Fruit fly (Drosophila melanogaster) whole organism, embryonic: ENCODE results near the gene CG1317.

Experiments used
- Abd-B ChIP-seq: fragments of 200-800 bp; sonication (Bioruptor generic); optimal IDR thresholded peaks from 2 replicates; lab custom pipeline; 2018; ENCODE audit warnings: missing biosample characterization, mild to moderate bottlenecking, missing genetic modification characterization, moderate library complexity
- Blimp-1 ChIP-seq: fragments of 200-800 bp; sonication (Bioruptor generic); optimal IDR thresholded peaks from 3 replicates; lab custom pipeline; 2018; ENCODE audit warnings: missing biosample characterization, missing genetic modification characterization, mild to moderate bottlenecking, moderate library complexity, missing genetic modification reagents
- BtbVII ChIP-seq: fragments of 200-800 bp; sonication (Bioruptor generic); optimal IDR thresholded peaks from 3 replicates; lab custom pipeline; 2017; ENCODE audit warnings: missing biosample characterization, mild to moderate bottlenecking, missing genetic modification characterization
- CG10274 ChIP-seq: fragments of 200-800 bp; sonication (Bioruptor generic); optimal IDR thresholded peaks from 3 replicates; lab custom pipeline; 2017; ENCODE audit warnings: missing biosample characterization, mild to moderate bottlenecking, missing genetic modification characterization
- CG10654 ChIP-seq: fragments of 200-800 bp; sonication (Bioruptor generic); optimal IDR thresholded peaks from 2 replicates; lab custom pipeline; 2016; ENCODE audit warnings: missing biosample characterization, missing genetic modification characterization
- CG10959 ChIP-seq: fragments of 200-800 bp; sonication (Bioruptor generic); IDR thresholded peaks from 2 replicates; pipeline ENCODE4 v1.3.6; 2022; ENCODE audit warnings: missing biosample characterization, missing genetic modification characterization
- CG11696 ChIP-seq: fragments of 200-800 bp; sonication (Bioruptor generic); IDR thresholded peaks from 2 replicates; pipeline ENCODE4 v1.3.6; 2022; ENCODE audit warnings: missing biosample characterization, missing genetic modification characterization
- CG13296 ChIP-seq: fragments of 200-800 bp; sonication (Bioruptor generic); optimal IDR thresholded peaks from 3 replicates; lab custom pipeline; 2018; ENCODE audit warnings: missing biosample characterization, mild to moderate bottlenecking, missing genetic modification characterization
- CG14014 ChIP-seq: fragments of 200-800 bp; sonication (Bioruptor generic); IDR thresholded peaks from 2 replicates; pipeline ENCODE4 v1.3.6; 2022; ENCODE audit warnings: missing biosample characterization, missing genetic modification characterization
- CG16863 ChIP-seq: fragments of 200-800 bp; sonication (Bioruptor generic); optimal IDR thresholded peaks from 3 replicates; lab custom pipeline; 2016; ENCODE audit warnings: missing biosample characterization, missing genetic modification characterization
- CG17186 ChIP-seq: fragments of 200-800 bp; sonication (Bioruptor generic); optimal IDR thresholded peaks from 3 replicates; lab custom pipeline; 2017; ENCODE audit warnings: missing biosample characterization, missing genetic modification reagents, missing genetic modification characterization
- CG3407 ChIP-seq: fragments of 200-800 bp; sonication (Bioruptor generic); optimal IDR thresholded peaks from 2 replicates; lab custom pipeline; 2018; ENCODE audit warnings: missing biosample characterization, mild to moderate bottlenecking, missing genetic modification characterization
- CG5180 ChIP-seq: fragments of 200-800 bp; sonication (Bioruptor generic); optimal IDR thresholded peaks from 3 replicates; lab custom pipeline; 2017; ENCODE audit warnings: missing biosample characterization, missing genetic modification characterization, mild to moderate bottlenecking, moderate library complexity, missing genetic modification reagents
- CG6689 ChIP-seq: fragments of 200-800 bp; sonication (Bioruptor generic); IDR thresholded peaks from 2 replicates; pipeline ENCODE4 v1.3.6; 2022; ENCODE audit warnings: missing biosample characterization, missing genetic modification characterization
- CG6854 ChIP-seq: fragments of 200-800 bp; sonication (Bioruptor generic); optimal IDR thresholded peaks from 3 replicates; lab custom pipeline; 2017; ENCODE audit warnings: missing biosample characterization, mild to moderate bottlenecking, missing genetic modification characterization
- CG7372 ChIP-seq: fragments of 200-800 bp; sonication (Bioruptor generic); IDR thresholded peaks from 2 replicates; pipeline ENCODE4 v1.3.6; 2022; ENCODE audit warnings: missing biosample characterization, missing genetic modification characterization
- CG7556 ChIP-seq: fragments of 200-800 bp; sonication (Bioruptor generic); optimal IDR thresholded peaks from 2 replicates; lab custom pipeline; 2017; ENCODE audit warnings: missing biosample characterization, mild to moderate bottlenecking, missing genetic modification characterization
- CG8924 ChIP-seq: fragments of 200-800 bp; optimal IDR thresholded peaks from 3 replicates; lab custom pipeline; 2019; ENCODE audit warnings: missing biosample characterization, mild to moderate bottlenecking, missing genetic modification characterization, moderate library complexity
- CG9817 ChIP-seq: fragments of 200-800 bp; sonication (Bioruptor generic); optimal IDR thresholded peaks from 2 replicates; lab custom pipeline; 2018; ENCODE audit warnings: missing biosample characterization, mild to moderate bottlenecking, missing genetic modification characterization, moderate library complexity
- D19A ChIP-seq: fragments of 200-800 bp; optimal IDR thresholded peaks from 3 replicates; lab custom pipeline; 2019; ENCODE audit warnings: missing biosample characterization, mild to moderate bottlenecking, missing genetic modification characterization, moderate library complexity
- Dll ChIP-seq: fragments of 200-800 bp; sonication (Bioruptor generic); IDR thresholded peaks from 4 replicates; pipeline ENCODE4 v1.3.6; 2022; ENCODE audit warnings: missing biosample characterization, missing genetic modification characterization; ENCODE audit not compliant: partially characterized antibody
- Doc2 ChIP-seq: fragments of 200-800 bp; sonication (Bioruptor generic); IDR thresholded peaks from 2 replicates; pipeline ENCODE4 v1.3.6; 2022; ENCODE audit warnings: missing biosample characterization, missing genetic modification characterization
- GATAe ChIP-seq: fragments of 200-800 bp; sonication (Bioruptor generic); conservative IDR thresholded peaks from 2 replicates; pipeline ENCODE4 v1.3.6; 2022; ENCODE audit warnings: missing biosample characterization, missing genetic modification characterization
- Hmx ChIP-seq: fragments of 200-800 bp; sonication (Bioruptor generic); optimal IDR thresholded peaks from 2 replicates; lab custom pipeline; 2016; ENCODE audit warnings: missing biosample characterization, missing genetic modification characterization
- Hr78 ChIP-seq, 2 experiments: fragments of 200-800 bp in 1 of 2; fragments of >200 bp in 1 of 2; sonication (Bioruptor generic) in 1 of 2; optimal IDR thresholded peaks; 2 replicates each; lab custom pipeline; 2017 to 2019; ENCODE audit warnings: missing biosample characterization in 2 of 2, missing genetic modification characterization in 2 of 2, mild to moderate bottlenecking in 1 of 2, moderate library complexity in 1 of 2
- MBD-R2 ChIP-seq: fragments of 200-800 bp; sonication (Bioruptor generic); IDR thresholded peaks from 2 replicates; pipeline ENCODE4 v1.3.6; 2022; ENCODE audit warnings: missing biosample characterization, missing genetic modification characterization
- Ptx1 ChIP-seq: fragments of 200-800 bp; sonication (Bioruptor generic); IDR thresholded peaks from 2 replicates; pipeline ENCODE4 v1.3.6; 2022; ENCODE audit warnings: missing biosample characterization, missing genetic modification characterization
- Rx ChIP-seq: fragments of 200-800 bp; sonication (Bioruptor generic); IDR thresholded peaks from 2 replicates; pipeline ENCODE4 v1.3.6; 2022; ENCODE audit warnings: missing biosample characterization, missing genetic modification characterization
- aop ChIP-seq: fragments of 200-800 bp; sonication (Bioruptor generic); IDR thresholded peaks from 2 replicates; pipeline ENCODE4 v1.3.6; 2022; ENCODE audit warnings: missing biosample characterization, missing genetic modification characterization
- ara ChIP-seq: fragments of 200-800 bp; sonication (Bioruptor generic); IDR thresholded peaks from 2 replicates; pipeline ENCODE4 v1.3.6; 2022; ENCODE audit warnings: missing biosample characterization, missing genetic modification characterization
- chif ChIP-seq, 2 experiments: fragments of 200-800 bp; sonication (Bioruptor generic); optimal IDR thresholded peaks; 3 replicates each; lab custom pipeline; 2016; ENCODE audit warnings: missing biosample characterization in 2 of 2, missing genetic modification characterization in 2 of 2
- ci ChIP-seq: fragments of 200-800 bp; sonication (Bioruptor generic); IDR thresholded peaks from 3 replicates; pipeline ENCODE4 v1.3.6; 2022; ENCODE audit warnings: missing biosample characterization, missing genetic modification characterization
- dimm ChIP-seq: fragments of 200-800 bp; sonication (Bioruptor generic); IDR thresholded peaks from 2 replicates; pipeline ENCODE4 v1.3.6; 2022; ENCODE audit warnings: missing biosample characterization, missing genetic modification characterization
- dmrt11E ChIP-seq: fragments of 200-800 bp; sonication (Bioruptor generic); optimal IDR thresholded peaks from 3 replicates; lab custom pipeline; 2018; ENCODE audit warnings: missing biosample characterization, mild to moderate bottlenecking, missing genetic modification characterization, moderate library complexity
- dpn ChIP-seq, 2 experiments: fragments of 200-800 bp; sonication (Bioruptor generic); optimal IDR thresholded peaks; 3 replicates each; lab custom pipeline; 2016; ENCODE audit warnings: missing biosample characterization in 2 of 2, missing genetic modification characterization in 2 of 2
- en ChIP-seq: fragments of 200-800 bp; sonication (Bioruptor generic); optimal IDR thresholded peaks from 2 replicates; lab custom pipeline; 2016; ENCODE audit warnings: missing biosample characterization, missing genetic modification characterization
- fd102C ChIP-seq: fragments of 200-800 bp; sonication (Bioruptor generic); optimal IDR thresholded peaks from 2 replicates; lab custom pipeline; 2018; ENCODE audit warnings: missing biosample characterization, mild to moderate bottlenecking, missing genetic modification characterization, moderate library complexity
- her ChIP-seq: fragments of 200-800 bp; sonication (Bioruptor generic); optimal IDR thresholded peaks from 2 replicates; lab custom pipeline; 2016; ENCODE audit warnings: missing biosample characterization, missing genetic modification characterization
- ind ChIP-seq: fragments of 200-800 bp; sonication (Bioruptor generic); optimal IDR thresholded peaks from 3 replicates; lab custom pipeline; 2016; ENCODE audit warnings: missing biosample characterization, missing genetic modification characterization
- lab ChIP-seq: fragments of 200-800 bp; sonication (Bioruptor generic); optimal IDR thresholded peaks from 3 replicates; lab custom pipeline; 2017; ENCODE audit warnings: missing biosample characterization, missing genetic modification characterization, mild to moderate bottlenecking, moderate library complexity, missing genetic modification reagents
- nerfin-1 ChIP-seq: fragments of 200-800 bp; sonication (Bioruptor generic); optimal IDR thresholded peaks from 3 replicates; lab custom pipeline; 2019; ENCODE audit warnings: missing biosample characterization, mild to moderate bottlenecking, missing genetic modification characterization, moderate library complexity
- nerfin-2 ChIP-seq: fragments of 200-800 bp; sonication (Bioruptor generic); IDR thresholded peaks from 2 replicates; pipeline ENCODE4 v1.3.6; 2022; ENCODE audit warnings: missing biosample characterization, missing genetic modification characterization; ENCODE audit not compliant: partially characterized antibody
- pb ChIP-seq: fragments of 200-800 bp; sonication (Bioruptor generic); optimal IDR thresholded peaks from 3 replicates; lab custom pipeline; 2016; ENCODE audit warnings: missing biosample characterization, missing genetic modification characterization
- pfk ChIP-seq: fragments of 200-800 bp; sonication (Bioruptor generic); optimal IDR thresholded peaks from 2 replicates; lab custom pipeline; 2018; ENCODE audit warnings: missing biosample characterization, mild to moderate bottlenecking, missing genetic modification characterization, moderate library complexity
- ro ChIP-seq: fragments of 200-800 bp; sonication (Bioruptor generic); IDR thresholded peaks from 2 replicates; pipeline ENCODE4 v1.3.6; 2022; ENCODE audit warnings: missing biosample characterization, missing genetic modification characterization
- seq ChIP-seq: fragments of 200-800 bp; sonication (Bioruptor generic); IDR thresholded peaks from 2 replicates; pipeline ENCODE4 v1.3.6; 2022; ENCODE audit warnings: missing biosample characterization, missing genetic modification characterization
- sisA ChIP-seq: fragments of 200-800 bp; sonication (Bioruptor generic); IDR thresholded peaks from 2 replicates; pipeline ENCODE4 v1.3.6; 2022; ENCODE audit warnings: missing biosample characterization, missing genetic modification characterization
- trh ChIP-seq: fragments of 200-800 bp; sonication (Bioruptor generic); optimal IDR thresholded peaks from 2 replicates; lab custom pipeline; 2016; ENCODE audit warnings: missing biosample characterization, missing genetic modification characterization
- zen2 ChIP-seq: fragments of 200-800 bp; sonication (Bioruptor generic); IDR thresholded peaks from 3 replicates; pipeline ENCODE4 v1.3.6; 2022; ENCODE audit warnings: missing biosample characterization, missing genetic modification characterization; ENCODE audit not compliant: partially characterized antibody

Gene CG1317

DNA sequence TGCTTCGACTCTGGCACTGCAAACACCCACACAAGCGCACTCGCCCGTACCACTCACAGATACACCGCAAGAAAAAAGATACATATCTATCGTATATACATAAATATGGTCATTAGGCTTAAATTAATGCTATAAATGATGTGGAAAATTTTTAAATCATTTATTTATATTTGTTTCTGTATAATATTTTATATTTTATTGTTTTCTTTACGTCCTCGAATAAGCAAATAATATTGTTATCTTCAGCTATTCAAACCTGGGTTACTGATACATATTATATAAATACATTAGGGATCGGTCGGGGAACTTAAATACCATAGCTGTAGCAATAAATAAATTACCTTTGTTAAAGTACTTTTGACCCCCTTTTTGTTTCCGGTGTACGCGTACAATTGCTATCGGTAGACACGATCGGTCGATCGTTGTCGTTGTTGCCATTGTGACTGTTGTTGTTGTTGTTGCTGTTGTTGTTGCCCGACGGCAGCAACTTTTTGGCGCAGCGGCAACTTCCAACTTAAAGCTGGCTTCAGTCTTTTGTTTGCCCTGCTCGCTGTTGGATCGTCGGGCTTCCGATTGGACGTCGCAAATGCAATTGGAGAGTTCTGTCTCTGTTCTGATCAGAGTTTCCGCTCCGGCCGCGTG, 45.8 kb upstream of the CG1317 start (continued):
- TF ChIP-seq CG16863 (GFP tag; lab: Kevin White, UChicago), result no peak
- TF ChIP-seq CG7556 (GFP tag; lab: Kevin White, UChicago), result peak; percentile 87
- no peak for TF ChIP-seq pfk (GFP tag; lab: Kevin White, UChicago)
- peak; percentile 62 for TF ChIP-seq CG10274
- peak; percentile 83 for TF ChIP-seq Ptx1
- 0 out of 2 replicates have a peak, but pooled peaks have one; percentile 19 for TF ChIP-seq CG14014 (GFP tag; lab: Robert Waterston, UW)
- peak; percentile 56 for TF ChIP-seq CG3407 (GFP tag; lab: Kevin White, UChicago)
- no peak for TF ChIP-seq dimm
- TF ChIP-seq Hmx (GFP tag; lab: Kevin White, UChicago), result no peak
- peak; percentile 68 for TF ChIP-seq Abd-B (GFP tag; lab: Kevin White, UChicago)
- TF ChIP-seq dpn (GFP tag; optimal IDR thresholded peaks at IDR 0.05; lab: Kevin White, UChicago), result peak; percentile 32 to 70
- TF ChIP-seq dmrt11E (tag; lab: Kevin White, UChicago), result peak; percentile 47
- peak; percentile 70 for TF ChIP-seq Blimp-1 (GFP tag; lab: Kevin White, UChicago)
- TF ChIP-seq CG11696, result no peak
- TF ChIP-seq aop, result no peak
- peak; percentile 61 for TF ChIP-seq CG9817
- no peak for TF ChIP-seq Dll
- no peak for TF ChIP-seq Doc2 (GFP tag; lab: Robert Waterston, UW)
- no peak for TF ChIP-seq her (GFP tag; lab: Kevin White, UChicago)
- TF ChIP-seq CG17186 (GFP tag; lab: Kevin White, UChicago), result no peak
- peak; percentile 81 for TF ChIP-seq lab (GFP tag; lab: Kevin White, UChicago)
- TF ChIP-seq trh, result no peak
- TF ChIP-seq chif (GFP tag; optimal IDR thresholded peaks at IDR 0.05; lab: Kevin White, UChicago), result peak in 1 of 2 experiments; percentile 15
- TF ChIP-seq ind, result peak; percentile 69
- TF ChIP-seq CG13296 (GFP tag; lab: Kevin White, UChicago), result peak; percentile 81
- TF ChIP-seq fd102C (GFP tag; lab: Kevin White, UChicago), result no peak
- TF ChIP-seq GATAe, result no peak
- TF ChIP-seq sisA, result peak; percentile 57; the same call in 1 of the 2 replicates
- TF ChIP-seq CG10959 (GFP tag; lab: Robert Waterston, UW), result no peak
- TF ChIP-seq CG6689 (GFP tag; lab: Robert Waterston, UW), result peak; percentile 61
- peak in 1 of 2 experiments; percentile 71 for TF ChIP-seq Hr78 (GFP tag; optimal IDR thresholded peaks at IDR 0.05; lab: Kevin White, UChicago)
- 0 out of 2 replicates have a peak, but pooled peaks have one; percentile 28 for TF ChIP-seq CG7372 (GFP tag; lab: Robert Waterston, UW)
- TF ChIP-seq Rx (GFP tag; lab: Robert Waterston, UW), result 0 out of 2 replicates have a peak, but pooled peaks have one; percentile 42
- peak; percentile 51 for TF ChIP-seq CG10654 (GFP tag; lab: Kevin White, UChicago)
- no peak for TF ChIP-seq pb (GFP tag; lab: Kevin White, UChicago)
- TF ChIP-seq nerfin-2, result no peak
- peak; percentile 75 for TF ChIP-seq BtbVII
- TF ChIP-seq nerfin-1 (tag; lab: Kevin White, UChicago), result peak; percentile 73
- no peak for TF ChIP-seq ro (GFP tag; lab: Robert Waterston, UW)
- TF ChIP-seq en, result no peak
- peak; percentile 83 for TF ChIP-seq CG8924 (tag; lab: Kevin White, UChicago)
- TF ChIP-seq seq (GFP tag; lab: Robert Waterston, UW), result 0 out of 2 replicates have a peak, but pooled peaks have one; percentile 49
- 0 out of 3 replicates have a peak, but pooled peaks have one; percentile 16 for TF ChIP-seq ci (GFP tag; lab: Robert Waterston, UW)
- peak; percentile 63 for TF ChIP-seq CG5180
- TF ChIP-seq CG6854 (GFP tag; lab: Kevin White, UChicago), result peak; percentile 63
- TF ChIP-seq MBD-R2, result no peak
- no peak for TF ChIP-seq ara (GFP tag; lab: Robert Waterston, UW)
- TF ChIP-seq D19A (tag; lab: Kevin White, UChicago), result peak; percentile 73
- no peak for TF ChIP-seq zen2 (GFP tag; lab: Robert Waterston, UW)
